Fruit fly (Drosophila melanogaster): ENCODE data around the gene CG3609.
A peak's percentile ranks its signal among the peaks of the same experiment; 100 is the strongest.

Gene CG3609

DNA sequence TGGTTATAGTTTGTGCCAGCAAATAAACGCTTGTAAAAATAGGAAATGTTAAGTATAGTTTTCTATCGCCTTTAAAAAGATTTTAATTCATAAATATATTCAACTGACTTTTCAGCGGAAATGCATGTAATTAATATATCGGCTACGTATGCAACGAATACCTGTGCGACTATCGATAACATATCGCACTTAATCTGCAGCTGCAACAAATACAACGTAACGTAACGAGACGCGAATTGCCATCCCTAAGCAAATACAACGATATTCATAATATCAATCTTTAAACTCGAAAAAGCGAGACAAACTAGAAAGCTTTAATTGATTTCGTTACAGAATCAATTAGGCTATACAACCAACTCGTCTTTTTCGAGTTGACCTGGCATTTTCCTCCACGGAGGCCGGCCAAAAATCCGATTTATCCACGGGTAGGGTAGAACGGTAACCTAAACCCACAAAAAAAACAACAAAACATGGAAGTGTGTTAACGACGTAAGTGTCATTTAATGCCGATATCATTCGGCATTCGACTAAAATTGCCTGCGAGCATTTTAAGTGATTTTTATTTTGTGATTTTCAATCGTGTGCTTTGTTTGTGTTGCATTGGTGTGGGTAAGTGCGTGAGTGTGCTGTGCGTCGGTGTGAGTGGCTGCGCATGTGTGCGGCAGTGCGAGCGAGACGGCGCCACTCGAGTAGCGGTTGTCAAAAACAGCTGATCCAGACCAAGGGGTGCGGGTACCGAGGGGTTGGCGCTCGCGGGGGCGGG is 1.4 kb upstream of the CG3609 start, which contains the start of gene Atxn7 (continued):
- TF ChIP-seq mld (GFP tag; IDR thresholded peaks at IDR 0.05; ENCODE audit: partially characterized antibody) (peak; percentile 79; the same call in 2 of the 3 replicates), CG7357 (GFP tag; IDR thresholded peaks at IDR 0.05) (no peak), Meics (GFP tag; optimal IDR thresholded peaks at IDR 0.05) (peak; percentile 70), eve (GFP tag; optimal IDR thresholded peaks at IDR 0.05) (no peak), wor (GFP tag; IDR thresholded peaks at IDR 0.05) (0 out of 2 replicates have a peak, but pooled peaks have one; percentile 22), bowl (GFP tag; IDR thresholded peaks at IDR 0.05) (no peak), CG10462 (GFP tag; optimal IDR thresholded peaks at IDR 0.05) (peak; percentile 57), bigmax (GFP tag; optimal IDR thresholded peaks at IDR 0.05) (peak; percentile 50), crc (GFP tag; optimal IDR thresholded peaks at IDR 0.05) (peak; percentile 42), vfl (GFP tag; optimal IDR thresholded peaks at IDR 0.05) (no peak), CG11504 (tag; optimal IDR thresholded peaks at IDR 0.05) (peak; percentile 70), dmrt11E (tag; optimal IDR thresholded peaks at IDR 0.05) (peak; percentile 72), phol (tag; optimal IDR thresholded peaks at IDR 0.05) (peak; percentile 68), NC2α (GFP tag; optimal IDR thresholded peaks at IDR 0.05) (peak; percentile 47), sqz (GFP tag; optimal IDR thresholded peaks at IDR 0.05) (peak; percentile 62), CG7987 (GFP tag; optimal IDR thresholded peaks at IDR 0.05) (peak; percentile 89), luna (GFP tag; optimal IDR thresholded peaks at IDR 0.05) (no peak), yki (optimal IDR thresholded peaks at IDR 0.05) (no peak), CG7556 (GFP tag; optimal IDR thresholded peaks at IDR 0.05) (peak; percentile 53), fd3F (GFP tag; optimal IDR thresholded peaks at IDR 0.05) (peak; percentile 39), CG15073 (GFP tag; optimal IDR thresholded peaks at IDR 0.05) (no peak), Asciz (GFP tag; optimal IDR thresholded peaks at IDR 0.05) (peak; percentile 76), stwl (tag; optimal IDR thresholded peaks at IDR 0.05) (peak; percentile 97), CG8388 (GFP tag; optimal IDR thresholded peaks at IDR 0.05) (peak; percentile 53), zf30C (GFP tag; optimal IDR thresholded peaks at IDR 0.05) (peak; percentile 27), CG4730 (GFP tag; IDR thresholded peaks at IDR 0.05) (no peak), E2f2 (GFP tag; IDR thresholded peaks at IDR 0.05) (peak; percentile 46), CG5245 (GFP tag; optimal IDR thresholded peaks at IDR 0.05) (peak; percentile 26), Hey (tag; optimal IDR thresholded peaks at IDR 0.05) (peak; percentile 47), D (optimal IDR thresholded peaks at IDR 0.05) (no peak), D (GFP tag; optimal IDR thresholded peaks at IDR 0.05) (peak; percentile 22), cato (GFP tag; optimal IDR thresholded peaks at IDR 0.05; ENCODE audit: borderline replicate concordance) (no peak), CG12659 (GFP tag; optimal IDR thresholded peaks at IDR 0.05) (peak; percentile 79), nau (GFP tag; optimal IDR thresholded peaks at IDR 0.05) (peak; percentile 48), Oli (tag; optimal IDR thresholded peaks at IDR 0.05) (peak; percentile 53), Dfd (GFP tag; optimal IDR thresholded peaks at IDR 0.05) (no peak), CG14965 (GFP tag; optimal IDR thresholded peaks at IDR 0.05; ENCODE audit: borderline replicate concordance) (no peak), CG10654 (GFP tag; optimal IDR thresholded peaks at IDR 0.05) (peak; percentile 15), caup (GFP tag; optimal IDR thresholded peaks at IDR 0.05; ENCODE audit: severe bottlenecking) (peak; percentile 82), Kr (GFP tag; optimal IDR thresholded peaks at IDR 0.05) (no peak), CG31365 (tag; optimal IDR thresholded peaks at IDR 0.05) (no peak), Lpt (GFP tag; optimal IDR thresholded peaks at IDR 0.05) (no peak), Taf1 (GFP tag; IDR thresholded peaks at IDR 0.05) (no peak), Hmr (GFP tag; optimal IDR thresholded peaks at IDR 0.05) (peak; percentile 74), CG10979 (tag; optimal IDR thresholded peaks at IDR 0.05) (peak; percentile 45), CG33557 (GFP tag; optimal IDR thresholded peaks at IDR 0.05) (peak; percentile 63), Pdp1 (GFP tag; optimal IDR thresholded peaks at IDR 0.05) (peak; percentile 24 to 89), fru (optimal IDR thresholded peaks at IDR 0.05) (no peak), Abd-B (GFP tag; optimal IDR thresholded peaks at IDR 0.05) (peak; percentile 10)
